Worm (Caenorhabditis elegans) whole organism, L1 larva: ENCODE results near the gene clec-126.

Experiments
- C04F5.9 ChIP-seq: sonication (generic microtip); optimal IDR thresholded peaks from 2 replicates; lab custom pipeline; 2016; ENCODE audit warnings: missing genetic modification characterization, missing compliant biosample characterization
- hlh-17 ChIP-seq: fragments of 200-800 bp; sonication (Bioruptor generic); optimal IDR thresholded peaks from 2 replicates; lab custom pipeline; 2018; ENCODE audit warnings: missing genetic modification characterization, mild to moderate bottlenecking, missing compliant biosample characterization, moderate library complexity, borderline replicate concordance
- lir-3 ChIP-seq: sonication (generic microtip); optimal IDR thresholded peaks from 2 replicates; lab custom pipeline; 2016; ENCODE audit warnings: mild to moderate bottlenecking, missing genetic modification characterization, moderate library complexity, missing compliant biosample characterization; ENCODE audit not compliant: poor library complexity
- lsy-2 ChIP-seq, 2 experiments: fragments of 150-350 bp; optimal IDR thresholded peaks; 2 replicates each; lab custom pipeline; 2014; ENCODE audit warnings: missing biosample characterization in 2 of 2, missing genetic modification characterization in 2 of 2
- nhr-12 ChIP-seq: sonication (generic microtip); optimal IDR thresholded peaks from 2 replicates; lab custom pipeline; 2017; ENCODE audit warnings: missing biosample characterization, missing genetic modification characterization
- nhr-237 ChIP-seq: fragments of 150-350 bp; optimal IDR thresholded peaks from 2 replicates; lab custom pipeline; 2014; ENCODE audit warnings: missing biosample characterization, missing genetic modification characterization
- nhr-84 ChIP-seq: sonication (generic microtip); optimal IDR thresholded peaks from 2 replicates; lab custom pipeline; 2017; ENCODE audit warnings: missing biosample characterization, missing genetic modification characterization
- ztf-11 ChIP-seq, 2 experiments: sonication (generic microtip); optimal IDR thresholded peaks; 2 replicates each; lab custom pipeline; 2016 to 2017; ENCODE audit warnings: missing genetic modification characterization in 2 of 2, missing biosample characterization in 1 of 2, missing compliant biosample characterization in 1 of 2

DNA sequence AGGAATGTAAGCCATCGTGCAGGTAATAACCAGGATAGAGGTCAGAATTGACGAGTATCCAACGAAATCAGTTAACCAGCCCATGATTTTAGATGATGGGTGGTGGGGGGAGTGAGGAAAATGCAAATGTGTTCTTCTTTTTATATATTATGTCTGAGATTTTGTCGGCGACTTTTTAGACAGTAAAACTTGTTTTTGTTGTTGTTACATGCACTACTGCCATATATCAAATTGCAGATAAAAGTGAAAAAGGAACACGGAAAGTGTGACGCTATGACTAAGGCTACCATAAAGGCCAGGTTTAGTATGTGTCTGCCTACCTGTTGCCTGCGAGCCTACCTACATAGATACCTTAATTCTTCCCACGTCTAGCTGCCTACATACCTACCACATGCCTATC lies 4.8 kb downstream of the clec-126 start, which contains the start of gene col-72:
- TF ChIP-seq nhr-237 (tag; lab: Kevin White, UChicago) (no peak), ztf-11 (tag; optimal IDR thresholded peaks at IDR 0.05; lab: Kevin White, UChicago) (no peak), nhr-12 (no peak), hlh-17 (no peak), nhr-84 (tag; lab: Kevin White, UChicago) (no peak), lir-3 (tag; lab: Kevin White, UChicago) (no peak), C04F5.9 (tag; lab: Kevin White, UChicago) (no peak), lsy-2 (tag; optimal IDR thresholded peaks at IDR 0.05; lab: Kevin White, UChicago) (no peak)
